Fruit fly (Drosophila melanogaster): Measurements from ENCODE around the gene cact.

cact gene

DNA sequence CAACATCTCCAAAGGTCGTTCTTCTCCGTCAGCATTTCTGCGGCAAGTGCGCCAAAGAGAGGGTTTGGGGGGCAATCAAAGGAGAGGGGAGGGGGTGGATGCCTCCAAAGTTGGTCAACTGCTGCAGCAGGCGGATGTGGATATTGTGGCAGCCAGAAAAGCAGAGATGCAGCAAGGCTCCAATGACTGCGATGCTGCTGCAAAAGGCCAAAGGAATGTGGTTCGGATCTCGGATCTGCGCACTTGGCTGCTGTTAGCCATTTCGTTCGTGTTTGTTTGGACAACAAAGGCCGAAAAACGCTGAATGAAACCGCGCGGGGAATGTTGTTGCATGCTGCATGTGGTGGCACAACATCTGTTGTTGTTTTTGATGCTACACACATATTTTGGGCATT lies 43.9 kb downstream of the cact start:
- TF ChIP-seq CG31441 (GFP tag; IDR thresholded peaks at IDR 0.05), result no peak
- no peak for TF ChIP-seq CG32767 (GFP tag; IDR thresholded peaks at IDR 0.05)
- peak; percentile 13 for TF ChIP-seq sd (tag; optimal IDR thresholded peaks at IDR 0.05)
- TF ChIP-seq yki (optimal IDR thresholded peaks at IDR 0.05), result no peak
- no peak for TF ChIP-seq Med (GFP tag)
- TF ChIP-seq Kr (GFP tag; optimal IDR thresholded peaks at IDR 0.05), result no peak
- peak; percentile 82 for TF ChIP-seq twi (tag; optimal IDR thresholded peaks at IDR 0.05)
- peak; percentile 24 for TF ChIP-seq pfk (GFP tag; optimal IDR thresholded peaks at IDR 0.05)
- TF ChIP-seq CG14667 (GFP tag; IDR thresholded peaks at IDR 0.05), result no peak
- no peak for TF ChIP-seq CG10959 (GFP tag; IDR thresholded peaks at IDR 0.05)
- no peak for TF ChIP-seq chm (GFP tag; IDR thresholded peaks at IDR 0.05)
- no peak for TF ChIP-seq gfzf (GFP tag; optimal IDR thresholded peaks at IDR 0.05)
- TF ChIP-seq jing (GFP tag; optimal IDR thresholded peaks at IDR 0.05), result no peak
- TF ChIP-seq mld (GFP tag; IDR thresholded peaks at IDR 0.05; ENCODE audit: partially characterized antibody), result no peak
- TF ChIP-seq crol (GFP tag; IDR thresholded peaks at IDR 0.05), result peak; percentile 44
- no peak for TF ChIP-seq CG34224 (GFP tag; IDR thresholded peaks at IDR 0.05; ENCODE audit: partially characterized antibody)
- no peak for TF ChIP-seq CG17568 (GFP tag; optimal IDR thresholded peaks at IDR 0.05)
- TF ChIP-seq B-H1 (GFP tag; IDR thresholded peaks at IDR 0.05), result no peak
- peak; percentile 58 for TF ChIP-seq D (optimal IDR thresholded peaks at IDR 0.05)
- TF ChIP-seq D (GFP tag; optimal IDR thresholded peaks at IDR 0.05), result no peak
- TF ChIP-seq H15 (GFP tag; IDR thresholded peaks at IDR 0.05), result no peak
- TF ChIP-seq Opbp (GFP tag; IDR thresholded peaks at IDR 0.05; ENCODE audit: partially characterized antibody), result 0 out of 3 replicates have a peak, but pooled peaks have one; percentile 22
- no peak for TF ChIP-seq Mes4 (GFP tag; optimal IDR thresholded peaks at IDR 0.05)
- no peak for TF ChIP-seq Ptx1 (GFP tag; IDR thresholded peaks at IDR 0.05)
- TF ChIP-seq chinmo (GFP tag; IDR thresholded peaks at IDR 0.05; ENCODE audit: partially characterized antibody), result 0 out of 4 replicates have a peak, but pooled peaks have one; percentile 23

DNA sequence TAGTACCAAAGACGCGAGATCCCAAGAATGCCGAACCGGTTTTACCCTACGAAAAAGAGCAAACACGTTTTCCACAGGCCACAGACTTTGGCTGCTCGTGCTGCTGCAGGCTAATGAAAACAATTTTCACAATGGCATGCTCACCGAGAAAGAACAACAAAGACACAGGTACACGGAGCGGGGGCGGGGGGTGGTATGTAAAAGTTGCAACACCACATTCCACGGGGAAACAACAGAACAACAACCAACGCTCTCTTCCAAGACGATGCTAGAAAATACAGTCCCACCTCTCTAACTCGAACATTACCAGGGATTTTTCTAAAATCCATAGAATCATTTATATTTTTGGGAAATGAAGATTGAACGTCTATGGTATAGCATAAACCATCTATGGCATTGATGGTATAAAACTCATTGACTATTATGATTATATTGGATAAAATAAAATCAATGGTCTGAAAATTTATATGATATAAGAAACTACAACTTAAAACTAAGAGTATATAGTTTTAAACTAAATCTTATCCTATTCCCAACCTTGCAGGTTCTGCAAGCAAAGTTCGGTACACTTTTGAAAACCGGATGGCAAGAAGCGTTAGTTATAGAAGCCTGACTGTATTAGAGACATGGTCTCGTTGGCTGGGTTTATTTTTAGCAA lies 44.5 kb downstream of the cact start:
- TF ChIP-seq CG15696 (tag; optimal IDR thresholded peaks at IDR 0.05) (peak; percentile 8), Blimp-1 (GFP tag; optimal IDR thresholded peaks at IDR 0.05) (peak; percentile 13), CG2678 (tag; optimal IDR thresholded peaks at IDR 0.05) (peak; percentile 20), NfI (GFP tag; optimal IDR thresholded peaks at IDR 0.05) (no peak), bsh (GFP tag; optimal IDR thresholded peaks at IDR 0.05) (peak; percentile 23 to 34), bab2 (GFP tag; optimal IDR thresholded peaks at IDR 0.05) (no peak), CG7556 (GFP tag; optimal IDR thresholded peaks at IDR 0.05) (peak; percentile 13), CG18262 (tag; optimal IDR thresholded peaks at IDR 0.05) (peak; percentile 39), nmo (GFP tag; optimal IDR thresholded peaks at IDR 0.05) (peak; percentile 21), CG17361 (GFP tag; IDR thresholded peaks at IDR 0.05) (0 out of 3 replicates have a peak, but pooled peaks have one; percentile 26), tx (GFP tag; optimal IDR thresholded peaks at IDR 0.05) (no peak), dmrt11E (tag; optimal IDR thresholded peaks at IDR 0.05) (peak; percentile 52), lola (GFP tag; optimal IDR thresholded peaks at IDR 0.05) (peak in 1 of 3 experiments; percentile 52), CG15601 (tag; optimal IDR thresholded peaks at IDR 0.05) (peak; percentile 16), CG4360 (GFP tag; IDR thresholded peaks at IDR 0.05) (peak; percentile 65), Lpt (GFP tag; optimal IDR thresholded peaks at IDR 0.05) (peak; percentile 89), CG13424 (tag; optimal IDR thresholded peaks at IDR 0.05) (peak; percentile 35), Ets65A (GFP tag) (peak; percentile 38), CG17829 (tag; optimal IDR thresholded peaks at IDR 0.05) (no peak), CG11560 (tag; IDR thresholded peaks at IDR 0.05) (no peak), tio (GFP tag; optimal IDR thresholded peaks at IDR 0.05) (peak; percentile 4), zen (tag; optimal IDR thresholded peaks at IDR 0.05) (no peak), CG10979 (tag; optimal IDR thresholded peaks at IDR 0.05) (peak; percentile 11), Atf-2 (GFP tag; optimal IDR thresholded peaks at IDR 0.05) (no peak), ci (GFP tag; IDR thresholded peaks at IDR 0.05) (peak; percentile 31; the same call in 1 of the 3 replicates), CG2712 (tag; optimal IDR thresholded peaks at IDR 0.05) (peak; percentile 29)

All from whole organism, embryonic.